Worm (Caenorhabditis elegans) whole organism, late embryonic: ENCODE measurements around the gene F23F1.5.

ENCODE experiments used
- C08G9.2 ChIP-seq: sonication (generic microtip); optimal IDR thresholded peaks from 2 replicates; lab custom pipeline; 2016; ENCODE audit warnings: mild to moderate bottlenecking, missing genetic modification characterization, moderate library complexity, missing compliant biosample characterization
- C38D4.7 ChIP-seq: fragments of 200-800 bp; sonication (Bioruptor generic); optimal IDR thresholded peaks from 2 replicates; lab custom pipeline; 2018; ENCODE audit warnings: mild to moderate bottlenecking, missing genetic modification characterization, moderate library complexity, missing compliant biosample characterization
- F13H6.1 ChIP-seq: sonication (generic microtip); optimal IDR thresholded peaks from 2 replicates; lab custom pipeline; 2016; ENCODE audit warnings: missing genetic modification characterization, missing compliant biosample characterization
- K02D7.2 ChIP-seq: sonication (generic microtip); optimal IDR thresholded peaks from 2 replicates; lab custom pipeline; 2017; ENCODE audit warnings: mild to moderate bottlenecking, missing genetic modification characterization, missing compliant biosample characterization
- K09A11.1 ChIP-seq: sonication (generic microtip); optimal IDR thresholded peaks from 2 replicates; lab custom pipeline; 2017; ENCODE audit warnings: antibody characterized with exemption, mild to moderate bottlenecking, missing genetic modification characterization, missing compliant biosample characterization; ENCODE audit not compliant: insufficient read depth
- T23F11.4 ChIP-seq: fragments of 200-800 bp; sonication (Bioruptor generic); optimal IDR thresholded peaks from 2 replicates; lab custom pipeline; 2018; ENCODE audit warnings: mild to moderate bottlenecking, missing genetic modification characterization, missing compliant biosample characterization
- ahr-1 ChIP-seq: sonication (generic microtip); optimal IDR thresholded peaks from 2 replicates; lab custom pipeline; 2016; ENCODE audit warnings: missing genetic modification characterization, missing compliant biosample characterization
- ceh-14 ChIP-seq: sonication (generic microtip); optimal IDR thresholded peaks from 2 replicates; lab custom pipeline; 2016; ENCODE audit warnings: missing genotype, missing genetic modification characterization, missing compliant biosample characterization
- ceh-18 ChIP-seq: sonication (generic microtip); optimal IDR thresholded peaks from 2 replicates; lab custom pipeline; 2016; ENCODE audit warnings: missing genetic modification characterization, missing compliant biosample characterization
- ceh-19 ChIP-seq: fragments of 200-800 bp; sonication (Bioruptor generic); optimal IDR thresholded peaks from 2 replicates; lab custom pipeline; 2018; ENCODE audit warnings: mild to moderate bottlenecking, missing genetic modification characterization, missing compliant biosample characterization
- ceh-2 ChIP-seq: sonication (generic microtip); optimal IDR thresholded peaks from 2 replicates; lab custom pipeline; 2016; ENCODE audit warnings: missing genotype, missing genetic modification characterization, missing compliant biosample characterization
- ceh-22 ChIP-seq: sonication (generic microtip); optimal IDR thresholded peaks from 2 replicates; lab custom pipeline; 2017; ENCODE audit warnings: missing biosample characterization, missing genetic modification characterization
- ceh-24 ChIP-seq: sonication (generic microtip); optimal IDR thresholded peaks from 2 replicates; lab custom pipeline; 2016; ENCODE audit warnings: mild to moderate bottlenecking, missing genetic modification characterization, missing compliant biosample characterization
- ceh-30 ChIP-seq: fragments of 150-350 bp; optimal IDR thresholded peaks from 2 replicates; lab custom pipeline; 2014; ENCODE audit warnings: missing biosample characterization, missing genetic modification characterization
- ceh-34 ChIP-seq: sonication (generic microtip); optimal IDR thresholded peaks from 2 replicates; lab custom pipeline; 2016; ENCODE audit warnings: mild to moderate bottlenecking, missing genetic modification characterization, missing compliant biosample characterization
- ceh-45 ChIP-seq: fragments of 200-800 bp; sonication (Bioruptor generic); IDR thresholded peaks from 2 replicates; pipeline ENCODE4 v1.3.6; 2022; ENCODE audit warnings: missing genetic modification reagents, missing genetic modification characterization, missing compliant biosample characterization
- che-1 ChIP-seq: sonication (generic microtip); optimal IDR thresholded peaks from 2 replicates; lab custom pipeline; 2016; ENCODE audit warnings: mild to moderate bottlenecking, missing genetic modification characterization, missing compliant biosample characterization
- dmd-4 ChIP-seq: sonication (generic microtip); optimal IDR thresholded peaks from 2 replicates; lab custom pipeline; 2016; ENCODE audit warnings: borderline replicate concordance, missing genetic modification characterization, missing compliant biosample characterization
- dve-1 ChIP-seq: sonication (generic microtip); optimal IDR thresholded peaks from 2 replicates; lab custom pipeline; 2017; ENCODE audit warnings: antibody characterized with exemption, mild to moderate bottlenecking, missing genetic modification characterization, missing compliant biosample characterization
- elt-2 ChIP-seq: sonication (generic microtip); optimal IDR thresholded peaks from 2 replicates; lab custom pipeline; 2016; ENCODE audit warnings: missing genetic modification reagents, missing genetic modification characterization, missing compliant biosample characterization
- eyg-1 ChIP-seq: sonication (generic microtip); optimal IDR thresholded peaks from 2 replicates; lab custom pipeline; 2016; ENCODE audit warnings: missing genotype, missing genetic modification characterization, missing compliant biosample characterization
- fax-1 ChIP-seq: sonication (generic microtip); optimal IDR thresholded peaks from 2 replicates; lab custom pipeline; 2016; ENCODE audit warnings: missing genotype, missing genetic modification characterization, missing compliant biosample characterization
- fkh-6 ChIP-seq: sonication (generic microtip); optimal IDR thresholded peaks from 2 replicates; lab custom pipeline; 2016; ENCODE audit warnings: missing genetic modification characterization, missing compliant biosample characterization
- gmeb-2 ChIP-seq: sonication (generic microtip); optimal IDR thresholded peaks from 2 replicates; lab custom pipeline; 2016; ENCODE audit warnings: missing genetic modification characterization, inconsistent platforms, missing compliant biosample characterization
- hlh-15 ChIP-seq: sonication (generic microtip); optimal IDR thresholded peaks from 2 replicates; lab custom pipeline; 2016; ENCODE audit warnings: missing genetic modification characterization, missing compliant biosample characterization
- hlh-30 ChIP-seq: sonication (generic microtip); optimal IDR thresholded peaks from 2 replicates; lab custom pipeline; 2017; ENCODE audit warnings: antibody characterized with exemption, missing genetic modification characterization, missing compliant biosample characterization; ENCODE audit not compliant: insufficient read depth
- hlh-6 ChIP-seq: sonication (generic microtip); optimal IDR thresholded peaks from 2 replicates; lab custom pipeline; 2016; ENCODE audit warnings: missing genotype, missing genetic modification characterization, missing compliant biosample characterization
- hlh-8 ChIP-seq: sonication (generic microtip); optimal IDR thresholded peaks from 2 replicates; lab custom pipeline; 2016; ENCODE audit warnings: missing genotype, missing genetic modification characterization, missing compliant biosample characterization
- lin-11 ChIP-seq: fragments of 200-800 bp; sonication (Bioruptor generic); optimal IDR thresholded peaks from 2 replicates; lab custom pipeline; 2018; ENCODE audit warnings: mild to moderate bottlenecking, missing genetic modification characterization, missing compliant biosample characterization
- madf-2 ChIP-seq: sonication (generic microtip); optimal IDR thresholded peaks from 2 replicates; lab custom pipeline; 2017; ENCODE audit warnings: missing genetic modification characterization, missing compliant biosample characterization
- mec-3 ChIP-seq: sonication (generic microtip); optimal IDR thresholded peaks from 2 replicates; lab custom pipeline; 2016; ENCODE audit warnings: borderline replicate concordance, missing genetic modification characterization, missing compliant biosample characterization
- nfya-1 ChIP-seq: sonication (generic microtip); optimal IDR thresholded peaks from 2 replicates; lab custom pipeline; 2017; ENCODE audit warnings: missing genetic modification characterization, mild to moderate bottlenecking, missing compliant biosample characterization, antibody characterized with exemption, moderate library complexity
- nhr-232 ChIP-seq: sonication (generic microtip); optimal IDR thresholded peaks from 2 replicates; lab custom pipeline; 2016; ENCODE audit warnings: missing genetic modification characterization, missing compliant biosample characterization
- npax-4 ChIP-seq: sonication (generic microtip); optimal IDR thresholded peaks from 2 replicates; lab custom pipeline; 2016; ENCODE audit warnings: missing genetic modification characterization, missing compliant biosample characterization
- odd-2 ChIP-seq: sonication (generic microtip); optimal IDR thresholded peaks from 2 replicates; lab custom pipeline; 2017; ENCODE audit warnings: antibody characterized with exemption, mild to moderate bottlenecking, missing genetic modification characterization, missing compliant biosample characterization
- pag-3 ChIP-seq: sonication (generic microtip); optimal IDR thresholded peaks from 2 replicates; lab custom pipeline; 2016; ENCODE audit warnings: missing compliant biosample characterization, missing genetic modification characterization, borderline replicate concordance
- pax-1 ChIP-seq: fragments of 150-350 bp; optimal IDR thresholded peaks from 2 replicates; lab custom pipeline; 2014; ENCODE audit warnings: missing biosample characterization, missing genetic modification characterization
- pha-2 ChIP-seq: sonication (generic microtip); optimal IDR thresholded peaks from 2 replicates; lab custom pipeline; 2017; ENCODE audit warnings: mild to moderate bottlenecking, missing genetic modification characterization, missing compliant biosample characterization
- pha-4 ChIP-seq: fragments of 150-350 bp; optimal IDR thresholded peaks from 2 replicates; lab custom pipeline; 2018; ENCODE audit warnings: missing biosample characterization, missing genetic modification reagents, missing genetic modification characterization
- pqm-1 ChIP-seq: sonication (generic microtip); optimal IDR thresholded peaks from 2 replicates; lab custom pipeline; 2016; ENCODE audit warnings: missing genetic modification characterization, missing compliant biosample characterization
- pros-1 ChIP-seq: fragments of 150-350 bp; optimal IDR thresholded peaks from 2 replicates; lab custom pipeline; 2014; ENCODE audit warnings: missing biosample characterization, missing genetic modification reagents, missing genetic modification characterization
- sdc-2 ChIP-seq: sonication (generic microtip); optimal IDR thresholded peaks from 2 replicates; lab custom pipeline; 2016; ENCODE audit warnings: missing genotype, missing genetic modification characterization, missing compliant biosample characterization
- sox-2 ChIP-seq: fragments of 200-800 bp; sonication (Bioruptor generic); IDR thresholded peaks from 2 replicates; pipeline ENCODE4 v1.3.6; 2022; ENCODE audit warnings: missing genetic modification reagents, missing genetic modification characterization, missing compliant biosample characterization
- sox-4 ChIP-seq: sonication (generic microtip); optimal IDR thresholded peaks from 2 replicates; lab custom pipeline; 2017; ENCODE audit warnings: mild to moderate bottlenecking, missing genetic modification characterization, inconsistent platforms, missing compliant biosample characterization
- syd-9 ChIP-seq: sonication (generic microtip); optimal IDR thresholded peaks from 2 replicates; lab custom pipeline; 2016; ENCODE audit warnings: mild to moderate bottlenecking, missing genetic modification characterization, moderate library complexity, missing compliant biosample characterization
- tbx-7 ChIP-seq: sonication (generic microtip); optimal IDR thresholded peaks from 2 replicates; lab custom pipeline; 2016; ENCODE audit warnings: missing genotype, missing genetic modification characterization, missing compliant biosample characterization
- ttx-3 ChIP-seq: sonication (generic microtip); optimal IDR thresholded peaks from 2 replicates; lab custom pipeline; 2016; ENCODE audit warnings: missing genetic modification reagents, missing genetic modification characterization, missing compliant biosample characterization
- unc-3 ChIP-seq, 2 experiments: fragments of 200-800 bp in 1 of 2; sonication (Bioruptor generic) in 1 of 2; sonication (generic microtip) in 1 of 2; conservative IDR thresholded peaks in 1 of 2; optimal IDR thresholded peaks in 1 of 2; 2 replicates each; pipeline versions ENCODE4 v1.3.6 to Lab custom; 2016 to 2022; ENCODE audit warnings: missing compliant biosample characterization in 2 of 2, missing genetic modification characterization in 2 of 2, missing genetic modification reagents in 1 of 2
- unc-42 ChIP-seq: sonication (generic microtip); optimal IDR thresholded peaks from 2 replicates; lab custom pipeline; 2016; ENCODE audit warnings: missing genotype, missing genetic modification characterization, missing compliant biosample characterization
- unc-55 ChIP-seq: sonication (generic microtip); optimal IDR thresholded peaks from 2 replicates; lab custom pipeline; 2017; ENCODE audit warnings: missing biosample characterization, missing genetic modification reagents, missing genetic modification characterization
- unc-86 ChIP-seq: sonication (generic microtip); optimal IDR thresholded peaks from 2 replicates; lab custom pipeline; 2016; ENCODE audit warnings: missing genetic modification characterization, missing compliant biosample characterization
- zip-5 ChIP-seq: sonication (generic microtip); optimal IDR thresholded peaks from 2 replicates; lab custom pipeline; 2016; ENCODE audit warnings: missing genetic modification characterization, missing compliant biosample characterization
- ztf-16 ChIP-seq: sonication (generic microtip); optimal IDR thresholded peaks from 2 replicates; lab custom pipeline; 2017; ENCODE audit warnings: missing genetic modification characterization, missing compliant biosample characterization

Gene F23F1.5

ce11 chrII:66322-66721 lies 34.9 kb upstream of the F23F1.5 start:
- TF ChIP-seq hlh-15 (tag; lab: Kevin White, UChicago) (no peak), madf-2 (peak; percentile 46), F13H6.1 (tag; lab: Kevin White, UChicago) (no peak), T23F11.4 (GFP tag; lab: Kevin White, UChicago) (no peak), ceh-24 (no peak), npax-4 (no peak), tbx-7 (tag; lab: Kevin White, UChicago) (peak; percentile 38), che-1 (tag; lab: Kevin White, UChicago) (no peak), ttx-3 (tag; lab: Kevin White, UChicago) (no peak), syd-9 (tag; lab: Kevin White, UChicago) (peak; percentile 17), sox-2 (peak; percentile 67), C38D4.7 (GFP tag; lab: Kevin White, UChicago) (no peak), pha-4 (tag; lab: Kevin White, UChicago) (no peak), hlh-8 (peak; percentile 76), elt-2 (tag; lab: Kevin White, UChicago) (peak; percentile 39), dmd-4 (tag; lab: Kevin White, UChicago) (no peak), fkh-6 (tag; lab: Kevin White, UChicago) (no peak), mec-3 (tag; lab: Kevin White, UChicago) (peak; percentile 28), ceh-18 (tag; lab: Kevin White, UChicago) (peak; percentile 34), ceh-14 (tag; lab: Kevin White, UChicago) (no peak), unc-55 (GFP tag; lab: Kevin White, UChicago) (peak; percentile 69), K09A11.1 (tag; lab: Kevin White, UChicago) (no peak), lin-11 (tag; lab: Kevin White, UChicago) (no peak), nhr-232 (tag; lab: Kevin White, UChicago) (no peak), unc-86 (tag; lab: Kevin White, UChicago) (no peak), ceh-34 (tag; lab: Kevin White, UChicago) (peak; percentile 63), nfya-1 (tag; lab: Kevin White, UChicago) (peak; percentile 48), eyg-1 (tag; lab: Kevin White, UChicago) (peak; percentile 84), ztf-16 (no peak), pqm-1 (tag; lab: Kevin White, UChicago) (peak; percentile 3), pax-1 (tag; lab: Kevin White, UChicago) (peak; percentile 79), ahr-1 (tag; lab: Kevin White, UChicago) (no peak), unc-42 (tag; lab: Kevin White, UChicago) (peak; percentile 13), hlh-30 (tag; lab: Kevin White, UChicago) (peak; percentile 84), pros-1 (peak; percentile 83), hlh-6 (no peak), sox-4 (tag; lab: Kevin White, UChicago) (no peak), zip-5 (tag; lab: Kevin White, UChicago) (no peak), ceh-22 (tag; lab: Kevin White, UChicago) (no peak), pag-3 (tag; lab: Kevin White, UChicago) (no peak), fax-1 (tag; lab: Kevin White, UChicago) (no peak), ceh-19 (GFP tag; lab: Kevin White, UChicago) (no peak), dve-1 (tag; lab: Kevin White, UChicago) (peak; percentile 31), ceh-45 (GFP tag; lab: Robert Waterston, UW) (no peak), C08G9.2 (tag; lab: Kevin White, UChicago) (no peak), pha-2 (tag; lab: Kevin White, UChicago) (peak; percentile 1), odd-2 (tag; lab: Kevin White, UChicago) (no peak), unc-3 (GFP tag; conservative IDR thresholded peaks at IDR 0.05; lab: Robert Waterston, UW) (no peak), unc-3 (tag; optimal IDR thresholded peaks at IDR 0.05; lab: Kevin White, UChicago) (no peak), gmeb-2 (tag; lab: Kevin White, UChicago) (no peak), ceh-2 (tag; lab: Kevin White, UChicago) (peak; percentile 64), K02D7.2 (tag; lab: Kevin White, UChicago) (no peak), sdc-2 (tag; lab: Kevin White, UChicago) (peak; percentile 38), ceh-30 (peak; percentile 63)
